Fruit fly (Drosophila melanogaster) whole organism, embryonic: ENCODE measurements around the gene CG10086.

ENCODE experiments used
- Asciz ChIP-seq: fragments of 200-800 bp; sonication (Bioruptor generic); optimal IDR thresholded peaks from 2 replicates; lab custom pipeline; 2017; ENCODE audit warnings: missing biosample characterization, mild to moderate bottlenecking, missing genetic modification characterization, missing genetic modification reagents
- Bdp1 ChIP-seq: fragments of 200-800 bp; sonication (Bioruptor generic); optimal IDR thresholded peaks from 3 replicates; lab custom pipeline; 2016; ENCODE audit warnings: missing biosample characterization, missing genetic modification characterization
- CG10462 ChIP-seq: fragments of 200-800 bp; sonication (Bioruptor generic); optimal IDR thresholded peaks from 2 replicates; lab custom pipeline; 2016; ENCODE audit warnings: missing biosample characterization, missing genetic modification characterization
- CG10959 ChIP-seq: fragments of 200-800 bp; sonication (Bioruptor generic); IDR thresholded peaks from 2 replicates; pipeline ENCODE4 v1.3.6; 2022; ENCODE audit warnings: missing biosample characterization, missing genetic modification characterization
- CG11247 ChIP-seq: fragments of 200-800 bp; sonication (Bioruptor generic); IDR thresholded peaks from 2 replicates; pipeline ENCODE4 v1.3.6; 2022; ENCODE audit warnings: missing biosample characterization, missing genetic modification characterization
- CG12155 ChIP-seq: fragments of 200-800 bp; sonication (Bioruptor generic); optimal IDR thresholded peaks from 3 replicates; lab custom pipeline; 2016; ENCODE audit warnings: missing biosample characterization, missing genetic modification characterization
- CG12299 ChIP-seq: fragments of 200-800 bp; sonication (Bioruptor generic); optimal IDR thresholded peaks from 2 replicates; lab custom pipeline; 2018; ENCODE audit warnings: missing biosample characterization, mild to moderate bottlenecking, missing genetic modification characterization
- CG13296 ChIP-seq: fragments of 200-800 bp; sonication (Bioruptor generic); optimal IDR thresholded peaks from 3 replicates; lab custom pipeline; 2018; ENCODE audit warnings: missing biosample characterization, mild to moderate bottlenecking, missing genetic modification characterization
- CG13894 ChIP-seq: fragments of 200-800 bp; sonication (Bioruptor generic); optimal IDR thresholded peaks from 3 replicates; lab custom pipeline; 2018; ENCODE audit warnings: missing biosample characterization, mild to moderate bottlenecking, missing genetic modification characterization, moderate library complexity
- CG1603 ChIP-seq: fragments of 200-800 bp; sonication (Bioruptor generic); optimal IDR thresholded peaks from 2 replicates; lab custom pipeline; 2019; ENCODE audit warnings: missing biosample characterization, mild to moderate bottlenecking, missing genetic modification characterization, moderate library complexity
- CG17328 ChIP-seq: fragments of 200-800 bp; sonication (Bioruptor generic); IDR thresholded peaks from 2 replicates; pipeline ENCODE4 v1.3.6; 2022; ENCODE audit warnings: missing biosample characterization, missing genetic modification characterization
- CG18599 ChIP-seq: fragments of 200-800 bp; sonication (Bioruptor generic); optimal IDR thresholded peaks from 3 replicates; lab custom pipeline; 2017; ENCODE audit warnings: missing biosample characterization, missing genetic modification characterization, mild to moderate bottlenecking, moderate library complexity, missing genetic modification reagents
- CG30431 ChIP-seq: fragments of 200-800 bp; sonication (Bioruptor generic); optimal IDR thresholded peaks from 2 replicates; lab custom pipeline; 2017; ENCODE audit warnings: missing biosample characterization, missing genetic modification characterization
- CG3065 ChIP-seq: fragments of 200-800 bp; sonication (Bioruptor generic); optimal IDR thresholded peaks from 2 replicates; lab custom pipeline; 2016; ENCODE audit warnings: missing biosample characterization, missing genetic modification characterization
- CG4730 ChIP-seq: fragments of 200-800 bp; sonication (Bioruptor generic); IDR thresholded peaks from 2 replicates; pipeline ENCODE4 v1.3.6; 2022; ENCODE audit warnings: missing biosample characterization, missing genetic modification characterization
- CG7786 ChIP-seq: fragments of 200-800 bp; sonication (Bioruptor generic); optimal IDR thresholded peaks from 2 replicates; lab custom pipeline; 2016; ENCODE audit warnings: missing biosample characterization, missing genetic modification characterization
- CG7987 ChIP-seq: fragments of 200-800 bp; sonication (Bioruptor generic); optimal IDR thresholded peaks from 2 replicates; lab custom pipeline; 2018; ENCODE audit warnings: missing biosample characterization, mild to moderate bottlenecking, missing genetic modification characterization, moderate library complexity
- CG9932 ChIP-seq: fragments of 200-800 bp; sonication (Bioruptor generic); IDR thresholded peaks from 2 replicates; pipeline ENCODE4 v1.3.6; 2022; ENCODE audit warnings: missing biosample characterization, missing genetic modification characterization
- CHES-1-like ChIP-seq: fragments of 200-800 bp; sonication (Bioruptor generic); optimal IDR thresholded peaks from 2 replicates; lab custom pipeline; 2016; ENCODE audit warnings: missing biosample characterization, missing genetic modification characterization
- Dip3 ChIP-seq: fragments of 200-800 bp; sonication (Bioruptor generic); optimal IDR thresholded peaks from 3 replicates; lab custom pipeline; 2016; ENCODE audit warnings: missing biosample characterization, missing genetic modification characterization
- Dref ChIP-seq: fragments of 200-800 bp; sonication (Bioruptor generic); IDR thresholded peaks from 2 replicates; pipeline ENCODE4 v1.3.6; 2022; ENCODE audit warnings: missing biosample characterization, missing genetic modification characterization
- HmgD ChIP-seq: fragments of 200-800 bp; sonication (Bioruptor generic); optimal IDR thresholded peaks from 3 replicates; lab custom pipeline; 2016; ENCODE audit warnings: missing biosample characterization, missing genetic modification characterization
- Jarid2 ChIP-seq: fragments of 200-800 bp; sonication (Bioruptor generic); optimal IDR thresholded peaks from 3 replicates; lab custom pipeline; 2017; ENCODE audit warnings: mild to moderate bottlenecking, missing biosample characterization, missing genetic modification reagents, missing genetic modification characterization
- MBD-R2 ChIP-seq: fragments of 200-800 bp; sonication (Bioruptor generic); IDR thresholded peaks from 2 replicates; pipeline ENCODE4 v1.3.6; 2022; ENCODE audit warnings: missing biosample characterization, missing genetic modification characterization
- MESR4 ChIP-seq: fragments of 200-800 bp; sonication (Bioruptor generic); optimal IDR thresholded peaks from 2 replicates; lab custom pipeline; 2018; ENCODE audit warnings: missing biosample characterization, mild to moderate bottlenecking, missing genetic modification characterization, moderate library complexity
- Max ChIP-seq: fragments of 200-800 bp; sonication (Bioruptor generic); optimal IDR thresholded peaks from 2 replicates; lab custom pipeline; 2016; ENCODE audit warnings: missing biosample characterization, mild to moderate bottlenecking, missing genetic modification characterization
- Myb ChIP-seq: fragments of 200-800 bp; sonication (Bioruptor generic); optimal IDR thresholded peaks from 2 replicates; lab custom pipeline; 2016; ENCODE audit warnings: missing biosample characterization, missing genetic modification characterization
- Nf-YA ChIP-seq: fragments of 200-800 bp; sonication (Bioruptor generic); IDR thresholded peaks from 2 replicates; pipeline ENCODE4 v1.3.6; 2022; ENCODE audit warnings: missing biosample characterization, missing genetic modification characterization
- Scr ChIP-seq: fragments of 200-800 bp; sonication (Bioruptor generic); IDR thresholded peaks from 2 replicates; pipeline ENCODE4 v1.3.6; 2022; ENCODE audit warnings: missing biosample characterization, missing genetic modification characterization; ENCODE audit not compliant: partially characterized antibody
- Sox102F ChIP-seq: fragments of 200-800 bp; sonication (Bioruptor generic); optimal IDR thresholded peaks from 2 replicates; lab custom pipeline; 2018; ENCODE audit warnings: missing biosample characterization, mild to moderate bottlenecking, missing genetic modification characterization, moderate library complexity
- Stat92E ChIP-seq, 3 experiments: fragments of >200 bp in 2 of 3; fragments of 200-800 bp in 1 of 3; sonication (Bioruptor generic) in 1 of 3; optimal IDR thresholded peaks; 2 replicates each; lab custom pipeline; 2017 to 2019; ENCODE audit warnings: missing biosample characterization in 3 of 3, missing genetic modification characterization in 3 of 3, mild to moderate bottlenecking in 1 of 3, moderate library complexity in 1 of 3
- ac ChIP-seq: fragments of 200-800 bp; sonication (Bioruptor generic); optimal IDR thresholded peaks from 3 replicates; lab custom pipeline; 2017; ENCODE audit warnings: missing biosample characterization, mild to moderate bottlenecking, missing genetic modification characterization
- amos ChIP-seq: fragments of 200-800 bp; sonication (Bioruptor generic); IDR thresholded peaks from 2 replicates; pipeline ENCODE4 v1.3.6; 2022; ENCODE audit warnings: missing biosample characterization, missing genetic modification characterization; ENCODE audit not compliant: partially characterized antibody
- ap ChIP-seq: fragments of 200-800 bp; sonication (Bioruptor generic); IDR thresholded peaks from 2 replicates; pipeline ENCODE4 v1.3.6; 2022; ENCODE audit warnings: missing biosample characterization, missing genetic modification characterization
- ara ChIP-seq: fragments of 200-800 bp; sonication (Bioruptor generic); IDR thresholded peaks from 2 replicates; pipeline ENCODE4 v1.3.6; 2022; ENCODE audit warnings: missing biosample characterization, missing genetic modification characterization
- bab2 ChIP-seq: fragments of 200-800 bp; sonication (Bioruptor generic); optimal IDR thresholded peaks from 2 replicates; lab custom pipeline; 2016; ENCODE audit warnings: missing biosample characterization, missing genetic modification characterization
- crc ChIP-seq: fragments of 200-800 bp; sonication (Bioruptor generic); optimal IDR thresholded peaks from 2 replicates; lab custom pipeline; 2016; ENCODE audit warnings: missing biosample characterization, missing genetic modification characterization
- dan ChIP-seq: fragments of 200-800 bp; sonication (Bioruptor generic); IDR thresholded peaks from 2 replicates; pipeline ENCODE4 v1.3.6; 2022; ENCODE audit warnings: missing biosample characterization, missing genetic modification characterization
- dati ChIP-seq: fragments of 200-800 bp; sonication (Bioruptor generic); IDR thresholded peaks from 2 replicates; pipeline ENCODE4 v1.3.6; 2022; ENCODE audit warnings: missing biosample characterization, missing genetic modification characterization
- en ChIP-seq: fragments of 200-800 bp; sonication (Bioruptor generic); optimal IDR thresholded peaks from 2 replicates; lab custom pipeline; 2016; ENCODE audit warnings: missing biosample characterization, missing genetic modification characterization
- ftz-f1 ChIP-seq: fragments of 200-800 bp; sonication (Bioruptor generic); optimal IDR thresholded peaks from 2 replicates; lab custom pipeline; 2016; ENCODE audit warnings: missing biosample characterization, missing genetic modification characterization
- jumu ChIP-seq: fragments of 200-800 bp; sonication (Bioruptor generic); optimal IDR thresholded peaks from 3 replicates; lab custom pipeline; 2016; ENCODE audit warnings: missing biosample characterization, missing genetic modification characterization
- odd ChIP-seq: fragments of 200-800 bp; sonication (Bioruptor generic); optimal IDR thresholded peaks from 2 replicates; lab custom pipeline; 2017; ENCODE audit warnings: missing biosample characterization, mild to moderate bottlenecking, missing genetic modification characterization
- org-1 ChIP-seq: fragments of 200-800 bp; sonication (Bioruptor generic); optimal IDR thresholded peaks from 2 replicates; lab custom pipeline; 2017; ENCODE audit warnings: missing biosample characterization, missing genetic modification characterization
- pho ChIP-seq: fragments of 200-800 bp; sonication (Bioruptor generic); optimal IDR thresholded peaks from 2 replicates; lab custom pipeline; 2016; ENCODE audit warnings: missing biosample characterization, missing genetic modification characterization
- ranshi ChIP-seq: fragments of 200-800 bp; sonication (Bioruptor generic); IDR thresholded peaks from 2 replicates; pipeline ENCODE4 v1.3.6; 2022; ENCODE audit warnings: missing biosample characterization, missing genetic modification characterization
- sisA ChIP-seq: fragments of 200-800 bp; sonication (Bioruptor generic); IDR thresholded peaks from 2 replicates; pipeline ENCODE4 v1.3.6; 2022; ENCODE audit warnings: missing biosample characterization, missing genetic modification characterization
- slou ChIP-seq: fragments of 200-800 bp; sonication (Bioruptor generic); optimal IDR thresholded peaks from 3 replicates; lab custom pipeline; 2016; ENCODE audit warnings: missing biosample characterization, missing genetic modification characterization
- sug ChIP-seq: fragments of 200-800 bp; optimal IDR thresholded peaks from 2 replicates; lab custom pipeline; 2019; ENCODE audit warnings: missing biosample characterization, mild to moderate bottlenecking, missing genetic modification characterization, moderate library complexity
- trh ChIP-seq: fragments of 200-800 bp; sonication (Bioruptor generic); optimal IDR thresholded peaks from 2 replicates; lab custom pipeline; 2016; ENCODE audit warnings: missing biosample characterization, missing genetic modification characterization
- wdn ChIP-seq: fragments of 200-800 bp; sonication (Bioruptor generic); IDR thresholded peaks from 2 replicates; pipeline ENCODE4 v1.3.6; 2022; ENCODE audit warnings: missing biosample characterization, missing genetic modification characterization
- zen2 ChIP-seq: fragments of 200-800 bp; sonication (Bioruptor generic); IDR thresholded peaks from 3 replicates; pipeline ENCODE4 v1.3.6; 2022; ENCODE audit warnings: missing biosample characterization, missing genetic modification characterization; ENCODE audit not compliant: partially characterized antibody

The CG10086 gene

dm6 chr3R:7821559-7821958, 31.1 kb downstream of the CG10086 start (continued):
- TF ChIP-seq amos (GFP tag; lab: Robert Waterston, UW) (no peak), Nf-YA (GFP tag; lab: Robert Waterston, UW) (no peak), zen2 (GFP tag; lab: Robert Waterston, UW) (no peak), CG4730 (no peak), Scr (GFP tag; lab: Robert Waterston, UW) (no peak), Bdp1 (no peak), CG30431 (GFP tag; lab: Kevin White, UChicago) (no peak), ranshi (GFP tag; lab: Robert Waterston, UW) (peak; percentile 54), CG3065 (GFP tag; lab: Kevin White, UChicago) (no peak), ftz-f1 (GFP tag; lab: Kevin White, UChicago) (no peak), CG7786 (no peak), ap (GFP tag; lab: Robert Waterston, UW) (no peak), sug (tag; lab: Kevin White, UChicago) (no peak), CG17328 (GFP tag; lab: Robert Waterston, UW) (no peak), CG7987 (GFP tag; lab: Kevin White, UChicago) (no peak), CG11247 (GFP tag; lab: Robert Waterston, UW) (no peak), en (GFP tag; lab: Kevin White, UChicago) (no peak), Asciz (GFP tag; lab: Kevin White, UChicago) (no peak), ara (no peak), MBD-R2 (0 out of 2 replicates have a peak, but pooled peaks have one; percentile 27), CG12155 (GFP tag; lab: Kevin White, UChicago) (no peak), CG13894 (tag; lab: Kevin White, UChicago) (no peak), CG18599 (peak; percentile 84), dan (GFP tag; lab: Robert Waterston, UW) (no peak), pho (peak; percentile 46), CG12299 (tag; lab: Kevin White, UChicago) (no peak), Myb (GFP tag; lab: Kevin White, UChicago) (no peak), CG10462 (GFP tag; lab: Kevin White, UChicago) (no peak), ac (GFP tag; lab: Kevin White, UChicago) (no peak), odd (GFP tag; lab: Kevin White, UChicago) (no peak), bab2 (GFP tag; lab: Kevin White, UChicago) (no peak), Dref (no peak), CG13296 (peak; percentile 29), org-1 (GFP tag; lab: Kevin White, UChicago) (no peak), trh (GFP tag; lab: Kevin White, UChicago) (no peak), Dip3 (GFP tag; lab: Kevin White, UChicago) (peak; percentile 6), Jarid2 (GFP tag; lab: Kevin White, UChicago) (no peak), HmgD (GFP tag; lab: Kevin White, UChicago) (no peak), Sox102F (GFP tag; lab: Kevin White, UChicago) (peak; percentile 27), wdn (GFP tag; lab: Robert Waterston, UW) (0 out of 2 replicates have a peak, but pooled peaks have one; percentile 25), CG1603 (tag; lab: Kevin White, UChicago) (no peak), jumu (GFP tag; lab: Kevin White, UChicago) (no peak), slou (no peak), sisA (no peak; the same call in 1 of the 2 replicates), MESR4 (GFP tag; lab: Kevin White, UChicago) (no peak), dati (0 out of 2 replicates have a peak, but pooled peaks have one; percentile 18), CHES-1-like (GFP tag; lab: Kevin White, UChicago) (no peak), Max (GFP tag; lab: Kevin White, UChicago) (no peak), CG10959 (GFP tag; lab: Robert Waterston, UW) (no peak), CG9932 (GFP tag; lab: Robert Waterston, UW) (peak; percentile 51; the same call in 1 of the 2 replicates), crc (GFP tag; lab: Kevin White, UChicago) (no peak), Stat92E (GFP tag; optimal IDR thresholded peaks at IDR 0.05; lab: Kevin White, UChicago) (no peak)
